Worm (Caenorhabditis elegans) whole organism, L3 larva: ENCODE results near the gene Y47D7A.17.

Experiments
- ceh-82 ChIP-seq: fragments of 150-350 bp; optimal IDR thresholded peaks from 2 replicates; lab custom pipeline; 2014; ENCODE audit warnings: missing biosample characterization, missing genetic modification characterization
- ceh-9 ChIP-seq: sonication (generic microtip); optimal IDR thresholded peaks from 2 replicates; lab custom pipeline; 2018; ENCODE audit warnings: missing biosample characterization, missing genetic modification characterization
- elt-3 ChIP-seq, 3 experiments: fragments of 150-350 bp in 1 of 3; sonication (generic microtip) in 2 of 3; optimal IDR thresholded peaks; 2 replicates in 2 of 3; 4 replicates in 1 of 3; lab custom pipeline; 2014 to 2017; ENCODE audit warnings: missing biosample characterization in 3 of 3, missing genetic modification characterization in 3 of 3
- fos-1 ChIP-seq: fragments of 150-350 bp; optimal IDR thresholded peaks from 2 replicates; lab custom pipeline; 2014; ENCODE audit warnings: missing biosample characterization, missing genetic modification characterization
- lin-39 ChIP-seq: fragments of 150-350 bp; optimal IDR thresholded peaks from 2 replicates; lab custom pipeline; 2018; ENCODE audit warnings: missing biosample characterization, missing genetic modification reagents, missing genetic modification characterization
- nhr-237 ChIP-seq: fragments of 150-350 bp; optimal IDR thresholded peaks from 2 replicates; lab custom pipeline; 2014; ENCODE audit warnings: missing biosample characterization, missing genetic modification characterization
- nhr-77 ChIP-seq: fragments of 150-350 bp; optimal IDR thresholded peaks from 2 replicates; lab custom pipeline; 2014; ENCODE audit warnings: missing biosample characterization, missing genetic modification characterization
- skn-1 ChIP-seq: fragments of 150-350 bp; optimal IDR thresholded peaks from 2 replicates; lab custom pipeline; 2014; ENCODE audit warnings: missing biosample characterization, missing genetic modification characterization
- unc-62 ChIP-seq: fragments of 150-350 bp; sonication (generic microtip); optimal IDR thresholded peaks from 4 replicates; lab custom pipeline; 2014; ENCODE audit warnings: missing biosample characterization, missing genetic modification reagents, missing genetic modification characterization
- ztf-4 ChIP-seq: fragments of 150-350 bp; optimal IDR thresholded peaks from 2 replicates; lab custom pipeline; 2014; ENCODE audit warnings: missing biosample characterization, missing genetic modification characterization

DNA sequence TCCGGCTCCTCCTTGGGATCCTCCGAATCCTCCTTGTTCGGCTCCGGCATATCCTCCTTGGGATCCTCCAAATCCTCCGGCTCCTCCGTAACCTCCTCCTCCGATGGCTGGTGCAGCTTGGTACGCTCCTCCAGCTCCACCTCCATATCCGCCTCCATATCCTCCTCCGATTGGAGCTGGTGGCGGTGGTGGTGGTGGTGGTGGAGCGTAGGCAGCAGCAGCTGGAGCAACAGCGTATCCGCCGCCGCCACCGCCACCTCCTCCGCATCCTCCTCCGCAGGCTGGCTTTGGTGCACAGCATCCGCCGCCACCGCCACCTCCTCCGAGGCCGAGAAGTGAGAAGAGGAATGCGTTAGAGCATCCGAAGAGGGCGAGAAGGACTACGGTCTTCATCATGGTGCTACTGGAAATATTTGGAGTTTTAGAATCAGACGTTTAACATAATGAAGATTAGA, 21.2 kb upstream of the Y47D7A.17 start, which contains the start of gene Y47D7A.15:
- no peak for TF ChIP-seq elt-3 (tag; optimal IDR thresholded peaks at IDR 0.05; lab: Kevin White, UChicago)
- no peak for TF ChIP-seq unc-62 (GFP tag; lab: Kevin White, UChicago)
- no peak for TF ChIP-seq lin-39 (tag; lab: Kevin White, UChicago)
- no peak for TF ChIP-seq fos-1 (tag; lab: Kevin White, UChicago)
- TF ChIP-seq nhr-77 (tag; lab: Kevin White, UChicago) = no peak
- TF ChIP-seq ztf-4 = no peak
- no peak for TF ChIP-seq ceh-82 (tag; lab: Kevin White, UChicago)
- TF ChIP-seq ceh-9 = no peak
- TF ChIP-seq nhr-237 = no peak
- no peak for TF ChIP-seq skn-1 (tag; lab: Kevin White, UChicago)
